Worm (Caenorhabditis elegans): ENCODE data around the gene ZK616.3.

Gene ZK616.3

ce11 chrIV:5367899-5368298 is 29.0 kb upstream of the ZK616.3 start:
- TF ChIP-seq B0336.3 (GFP tag; IDR thresholded peaks at IDR 0.05) = no peak
- TF ChIP-seq T07F8.4 (tag; optimal IDR thresholded peaks at IDR 0.05) = no peak
- no peak for TF ChIP-seq ztf-18 (tag; optimal IDR thresholded peaks at IDR 0.05)
- no peak for TF ChIP-seq xnd-1 (tag; optimal IDR thresholded peaks at IDR 0.05)
- TF ChIP-seq egl-18 (GFP tag; IDR thresholded peaks at IDR 0.05) = no peak
- TF ChIP-seq snpc-1.3 (tag; optimal IDR thresholded peaks at IDR 0.05; ENCODE audit: insufficient read depth) = no peak
- TF ChIP-seq nhr-120 (GFP tag; IDR thresholded peaks at IDR 0.05) = no peak
- TF ChIP-seq snpc-1.1 (tag; optimal IDR thresholded peaks at IDR 0.05; ENCODE audit: insufficient read depth) = no peak

DNA sequence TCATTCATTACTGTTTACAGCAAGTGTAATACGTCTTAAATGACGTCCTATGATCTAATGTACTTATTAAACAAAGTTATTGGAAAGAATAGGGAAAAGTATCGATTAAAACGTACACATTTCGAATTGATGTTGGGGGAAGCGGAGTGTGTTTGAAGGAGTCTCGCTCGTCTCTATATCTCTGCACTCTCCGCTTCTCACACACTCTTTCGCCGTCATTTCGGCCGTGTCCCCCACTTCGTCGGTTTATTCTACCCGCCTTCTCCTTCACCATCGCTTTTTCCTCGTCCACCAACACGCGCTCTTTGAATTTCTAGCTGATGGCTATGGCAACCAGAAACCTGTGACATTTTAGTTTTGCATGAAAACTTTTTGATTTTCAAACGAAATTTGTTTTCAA is 28.0 kb upstream of the ZK616.3 start:
- peak; percentile 93 for TF ChIP-seq hmg-1.2 (GFP tag; IDR thresholded peaks at IDR 0.05)
- TF ChIP-seq zfh-2 (GFP tag; conservative IDR thresholded peaks at IDR 0.05) = peak; percentile 63
- peak; percentile 6 for TF ChIP-seq lin-54 (GFP tag; optimal IDR thresholded peaks at IDR 0.05)
- no peak for TF ChIP-seq hsf-1 (GFP tag; IDR thresholded peaks at IDR 0.05)
- TF ChIP-seq cebp-1 (GFP tag; IDR thresholded peaks at IDR 0.05) = no peak
- TF ChIP-seq cebp-1 (tag; optimal IDR thresholded peaks at IDR 0.05) = peak; percentile 49
- TF ChIP-seq mes-4 (tag; optimal IDR thresholded peaks at IDR 0.05) = no peak
- no peak for TF ChIP-seq F33H1.4 (GFP tag; IDR thresholded peaks at IDR 0.05)
- TF ChIP-seq Y56A3A.18 (GFP tag; IDR thresholded peaks at IDR 0.05) = no peak
- TF ChIP-seq attf-5 (GFP tag; optimal IDR thresholded peaks at IDR 0.05) = peak; percentile 77
- TF ChIP-seq B0336.3 (GFP tag; IDR thresholded peaks at IDR 0.05) = peak; percentile 46; the same call in 1 of the 2 replicates
- TF ChIP-seq madf-3 (GFP tag; IDR thresholded peaks at IDR 0.05) = no peak
- no peak for TF ChIP-seq F10E7.11 (tag; optimal IDR thresholded peaks at IDR 0.05)
- TF ChIP-seq lir-1 (GFP tag; conservative IDR thresholded peaks at IDR 0.05) = no peak
- TF ChIP-seq pbrm-1 (GFP tag; IDR thresholded peaks at IDR 0.05) = 0 out of 2 replicates have a peak, but pooled peaks have one; percentile 31
- TF ChIP-seq nhr-120 (GFP tag; IDR thresholded peaks at IDR 0.05) = no peak
- TF ChIP-seq Y95B8A.8 (GFP tag; IDR thresholded peaks at IDR 0.05) = 0 out of 2 replicates have a peak, but pooled peaks have one; percentile 40
- TF ChIP-seq ekl-4 (GFP tag; IDR thresholded peaks at IDR 0.05) = 0 out of 2 replicates have a peak, but pooled peaks have one; percentile 48
- TF ChIP-seq attf-6 (GFP tag; IDR thresholded peaks at IDR 0.05) = no peak
- no peak for TF ChIP-seq snpc-4 (GFP tag; optimal IDR thresholded peaks at IDR 0.05)
- TF ChIP-seq snpc-4 (tag; optimal IDR thresholded peaks at IDR 0.05) = peak in 2 of 4 experiments; percentile 20 to 67
- no peak for TF ChIP-seq Y53F4B.3 (GFP tag; IDR thresholded peaks at IDR 0.05)
- no peak for TF ChIP-seq hlh-12 (tag; optimal IDR thresholded peaks at IDR 0.05)
- no peak for TF ChIP-seq nfya-2 (GFP tag; IDR thresholded peaks at IDR 0.05)
- TF ChIP-seq dox-1 (GFP tag; IDR thresholded peaks at IDR 0.05) = peak; percentile 36; the same call in 1 of the 2 replicates
- TF ChIP-seq madf-6 (GFP tag; IDR thresholded peaks at IDR 0.05) = peak; percentile 52
- TF ChIP-seq mcd-1 (GFP tag; IDR thresholded peaks at IDR 0.05) = peak; percentile 67
- TF ChIP-seq egl-18 (GFP tag; IDR thresholded peaks at IDR 0.05) = peak; percentile 63; the same call in 1 of the 2 replicates
- no peak for TF ChIP-seq ztf-22 (GFP tag; optimal IDR thresholded peaks at IDR 0.05)
- TF ChIP-seq egrh-3 (GFP tag; IDR thresholded peaks at IDR 0.05) = no peak
- no peak for TF ChIP-seq K11D2.4 (GFP tag; IDR thresholded peaks at IDR 0.05)
- TF ChIP-seq aptf-2 (GFP tag; conservative IDR thresholded peaks at IDR 0.05) = no peak
- TF ChIP-seq nhr-80 (tag; optimal IDR thresholded peaks at IDR 0.05) = peak; percentile 11
- 0 out of 2 replicates have a peak, but pooled peaks have one; percentile 20 for TF ChIP-seq nfyb-1 (GFP tag; IDR thresholded peaks at IDR 0.05)
- TF ChIP-seq snpc-3.4 (tag; optimal IDR thresholded peaks at IDR 0.05) = no peak
- no peak for TF ChIP-seq unc-62 (GFP tag; optimal IDR thresholded peaks at IDR 0.05)
- TF ChIP-seq snpc-1.1 (tag; optimal IDR thresholded peaks at IDR 0.05; ENCODE audit: insufficient read depth) = no peak
- TF ChIP-seq ama-1 (optimal IDR thresholded peaks at IDR 0.05) = no peak
- TF ChIP-seq ama-1 (GFP tag; optimal IDR thresholded peaks at IDR 0.05) = no peak
- TF ChIP-seq sdz-38 (tag; optimal IDR thresholded peaks at IDR 0.05) = no peak
- TF ChIP-seq rpc-1 (optimal IDR thresholded peaks at IDR 0.05) = no peak
- no peak for TF ChIP-seq rpc-1 (tag; optimal IDR thresholded peaks at IDR 0.05)
- peak; percentile 23; the same call in 1 of the 2 replicates for TF ChIP-seq C17E4.6 (GFP tag; IDR thresholded peaks at IDR 0.05)
- TF ChIP-seq tbp1 (GFP tag; optimal IDR thresholded peaks at IDR 0.05) = peak; percentile 8

Measured in whole organism, young adult.